Worm (Caenorhabditis elegans) whole organism, L4/young adult: ENCODE data around the gene abi-1.

Experiments
- dao-5 ChIP-seq: sonication (generic microtip); optimal IDR thresholded peaks from 2 replicates; lab custom pipeline; 2016; ENCODE audit warnings: missing genotype, missing genetic modification characterization, moderate library complexity, missing compliant biosample characterization
- him-1 ChIP-seq: sonication (generic microtip); optimal IDR thresholded peaks from 2 replicates; lab custom pipeline; 2016; ENCODE audit warnings: missing genotype, missing genetic modification reagents, missing genetic modification characterization, missing compliant biosample characterization

DNA sequence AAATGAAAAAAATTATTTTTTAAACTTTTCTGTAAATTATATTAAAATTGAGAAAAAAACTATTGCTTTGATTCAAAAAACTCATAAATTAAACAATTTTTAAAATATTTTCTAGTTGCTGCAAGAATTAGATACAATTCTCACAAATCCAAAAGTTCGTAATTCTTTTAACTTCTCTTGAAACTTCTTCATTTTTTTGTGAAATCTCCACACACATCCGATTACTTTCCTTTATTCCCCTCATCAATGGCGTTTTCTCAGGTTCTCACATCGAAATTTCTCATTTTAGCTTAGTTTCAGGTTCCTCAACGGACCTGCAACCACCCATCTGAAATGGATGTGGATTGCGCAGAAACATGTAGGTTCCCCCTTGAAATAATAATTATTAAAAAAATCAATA, 30.0 kb upstream of the abi-1 start, which contains the start of gene wrm-1:
- TF ChIP-seq dao-5 (no peak), him-1 (tag; lab: Kevin White, UChicago) (no peak)
